Worm (Caenorhabditis elegans): ENCODE results near the gene tbc-6.

The tbc-6 gene

ce11 chrII:6832695-6833389 is 15.1 kb upstream of the tbc-6 start:
- TF ChIP-seq mdl-1 (tag; optimal IDR thresholded peaks at IDR 0.05), result no peak
- TF ChIP-seq nhr-76 (tag; optimal IDR thresholded peaks at IDR 0.05), result no peak
- TF ChIP-seq nhr-47 (tag; optimal IDR thresholded peaks at IDR 0.05), result no peak
- TF ChIP-seq alr-1 (tag; optimal IDR thresholded peaks at IDR 0.05; ENCODE audit: borderline replicate concordance), result no peak
- TF ChIP-seq nhr-19 (GFP tag; conservative IDR thresholded peaks at IDR 0.05), result no peak
- no peak for TF ChIP-seq unc-62 (GFP tag; optimal IDR thresholded peaks at IDR 0.05)
- TF ChIP-seq mep-1 (tag; optimal IDR thresholded peaks at IDR 0.05), result no peak
- no peak for TF ChIP-seq hlh-4 (tag; optimal IDR thresholded peaks at IDR 0.05)
- TF ChIP-seq tbx-2 (tag; optimal IDR thresholded peaks at IDR 0.05), result no peak
- no peak for TF ChIP-seq lin-15B (tag; optimal IDR thresholded peaks at IDR 0.05)
- no peak for TF ChIP-seq ces-1 (GFP tag; optimal IDR thresholded peaks at IDR 0.05)
- TF ChIP-seq unc-30 (tag; optimal IDR thresholded peaks at IDR 0.05), result no peak
- no peak for TF ChIP-seq ceh-88 (GFP tag; IDR thresholded peaks at IDR 0.05)
- no peak for TF ChIP-seq F16B12.6 (tag; optimal IDR thresholded peaks at IDR 0.05)
- TF ChIP-seq egl-27 (tag; optimal IDR thresholded peaks at IDR 0.05), result peak in 1 of 2 experiments; percentile 62
- no peak for TF ChIP-seq nhr-84 (tag; optimal IDR thresholded peaks at IDR 0.05)
- TF ChIP-seq unc-98 (GFP tag; IDR thresholded peaks at IDR 0.05), result no peak
- no peak for TF ChIP-seq zip-4 (GFP tag; optimal IDR thresholded peaks at IDR 0.05)
- no peak for TF ChIP-seq pax-3 (tag; optimal IDR thresholded peaks at IDR 0.05)
- peak; percentile 80 for TF ChIP-seq nhr-85 (tag)
- no peak for TF ChIP-seq jun-1 (tag; optimal IDR thresholded peaks at IDR 0.05)
- no peak for TF ChIP-seq ceh-8 (GFP tag; optimal IDR thresholded peaks at IDR 0.05)
- TF ChIP-seq nhr-12 (tag; optimal IDR thresholded peaks at IDR 0.05), result no peak
- no peak for TF ChIP-seq C34B4.2 (tag; optimal IDR thresholded peaks at IDR 0.05)
- no peak for TF ChIP-seq grh-1 (GFP tag; IDR thresholded peaks at IDR 0.05)
- TF ChIP-seq C16A3.4 (tag; optimal IDR thresholded peaks at IDR 0.05), result no peak
- TF ChIP-seq hpl-2 (GFP tag; optimal IDR thresholded peaks at IDR 0.05), result no peak
- TF ChIP-seq nhr-71 (tag; optimal IDR thresholded peaks at IDR 0.05), result peak; percentile 29
- TF ChIP-seq aly-2 (tag; optimal IDR thresholded peaks at IDR 0.05), result no peak
- TF ChIP-seq dpl-1 (GFP tag; optimal IDR thresholded peaks at IDR 0.05), result no peak
- TF ChIP-seq sox-4 (tag; optimal IDR thresholded peaks at IDR 0.05), result no peak
- no peak for TF ChIP-seq isw-1 (GFP tag; IDR thresholded peaks at IDR 0.05)
- no peak for TF ChIP-seq egl-13 (tag; optimal IDR thresholded peaks at IDR 0.05)
- no peak for TF ChIP-seq elt-3 (tag; optimal IDR thresholded peaks at IDR 0.05)
- no peak for TF ChIP-seq mab-9 (GFP tag; IDR thresholded peaks at IDR 0.05)
- no peak for TF ChIP-seq hlh-17 (GFP tag; optimal IDR thresholded peaks at IDR 0.05; ENCODE audit: borderline replicate concordance)
- no peak for TF ChIP-seq lin-13 (GFP tag; optimal IDR thresholded peaks at IDR 0.05)
- no peak for TF ChIP-seq xbp-1 (tag; optimal IDR thresholded peaks at IDR 0.05)
- no peak for TF ChIP-seq elt-2 (tag; optimal IDR thresholded peaks at IDR 0.05)
- no peak for TF ChIP-seq ztf-11 (tag; optimal IDR thresholded peaks at IDR 0.05)
- no peak for TF ChIP-seq efl-3 (GFP tag; optimal IDR thresholded peaks at IDR 0.05)
- TF ChIP-seq Y116A8C.19 (tag; optimal IDR thresholded peaks at IDR 0.05; ENCODE audit: borderline replicate concordance), result no peak
- TF ChIP-seq swsn-7 (tag; optimal IDR thresholded peaks at IDR 0.05), result no peak
- TF ChIP-seq nhr-11 (tag; optimal IDR thresholded peaks at IDR 0.05), result no peak
- TF ChIP-seq blmp-1 (tag; optimal IDR thresholded peaks at IDR 0.05), result peak; percentile 46
- TF ChIP-seq lsy-2 (tag; optimal IDR thresholded peaks at IDR 0.05), result no peak
- no peak for TF ChIP-seq mef-2 (tag; optimal IDR thresholded peaks at IDR 0.05)
- no peak for TF ChIP-seq ceh-63 (GFP tag; optimal IDR thresholded peaks at IDR 0.05)
- TF ChIP-seq unc-130 (tag; optimal IDR thresholded peaks at IDR 0.05), result no peak
- no peak for TF ChIP-seq aha-1 (tag; optimal IDR thresholded peaks at IDR 0.05)
- TF ChIP-seq zag-1 (tag; optimal IDR thresholded peaks at IDR 0.05), result no peak
- no peak for TF ChIP-seq unc-86 (tag; optimal IDR thresholded peaks at IDR 0.05)
- TF ChIP-seq fos-1 (tag; optimal IDR thresholded peaks at IDR 0.05), result no peak

Measured in whole organism, L1 larva.